Worm (Caenorhabditis elegans): ENCODE data around the gene pid-5.

DNA sequence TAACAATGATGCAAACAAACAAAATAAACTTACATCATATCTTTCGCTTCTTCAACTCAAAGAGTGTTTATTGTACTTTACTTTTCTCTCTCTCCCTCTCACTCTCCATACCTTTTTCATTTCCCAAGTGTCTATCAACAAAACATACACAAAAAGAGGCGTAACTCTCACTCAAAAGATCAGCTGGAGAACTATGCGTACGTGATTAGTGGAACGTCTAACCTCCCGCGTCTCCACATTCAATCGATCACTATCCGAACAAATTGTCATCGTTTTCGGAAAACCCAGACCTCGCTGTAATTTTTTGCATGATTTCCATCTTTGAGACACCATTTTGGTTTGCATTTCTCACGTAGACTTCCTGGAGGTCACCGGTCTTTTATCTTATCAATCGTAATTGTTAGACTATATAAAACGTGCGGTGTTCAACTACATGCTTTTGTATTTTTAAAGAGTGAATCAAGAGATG lies 44.2 kb upstream of the pid-5 start, which contains the start of gene nhr-57:
- TF ChIP-seq him-1 (tag; optimal IDR thresholded peaks at IDR 0.05) (no peak), W03F9.2 (tag; optimal IDR thresholded peaks at IDR 0.05) (no peak), dao-5 (tag; optimal IDR thresholded peaks at IDR 0.05) (no peak)

Data from whole organism, L4/young adult.